Worm (Caenorhabditis elegans): ENCODE data around the gene C14B9.3.

Gene C14B9.3

ce11 chrIII:8108490-8108889, at the start of gene C14B9.3:
Gene C14B9.3 (plus strand): TSS chrIII:8108790.
- no peak for TF ChIP-seq nhr-232 (tag; optimal IDR thresholded peaks at IDR 0.05)
- no peak for TF ChIP-seq ttx-3 (tag; optimal IDR thresholded peaks at IDR 0.05)
- no peak for TF ChIP-seq ref-2 (tag; optimal IDR thresholded peaks at IDR 0.05)
- no peak for TF ChIP-seq fkh-6 (tag; optimal IDR thresholded peaks at IDR 0.05)
- TF ChIP-seq ceh-45 (GFP tag; IDR thresholded peaks at IDR 0.05): no peak
- TF ChIP-seq pha-4 (tag; optimal IDR thresholded peaks at IDR 0.05): no peak
- no peak for TF ChIP-seq lin-11 (tag; optimal IDR thresholded peaks at IDR 0.05)
- TF ChIP-seq lim-6 (tag; optimal IDR thresholded peaks at IDR 0.05): no peak
- TF ChIP-seq dve-1 (tag; optimal IDR thresholded peaks at IDR 0.05): no peak
- TF ChIP-seq ets-4 (tag; optimal IDR thresholded peaks at IDR 0.05): no peak
- TF ChIP-seq hlh-6 (tag; optimal IDR thresholded peaks at IDR 0.05): no peak
- no peak for TF ChIP-seq tbx-7 (tag; optimal IDR thresholded peaks at IDR 0.05)
- no peak for TF ChIP-seq elt-4 (tag; optimal IDR thresholded peaks at IDR 0.05)
- no peak for TF ChIP-seq odd-2 (tag; optimal IDR thresholded peaks at IDR 0.05)
- TF ChIP-seq hlh-8 (tag; optimal IDR thresholded peaks at IDR 0.05): no peak
- no peak for TF ChIP-seq rnt-1 (tag; optimal IDR thresholded peaks at IDR 0.05)

- no peak for TF ChIP-seq hlh-6 (tag; optimal IDR thresholded peaks at IDR 0.05)
- TF ChIP-seq ceh-48 (tag; optimal IDR thresholded peaks at IDR 0.05): no peak
- TF ChIP-seq pat-9 (tag; optimal IDR thresholded peaks at IDR 0.05): no peak
- no peak for TF ChIP-seq nhr-11 (tag; optimal IDR thresholded peaks at IDR 0.05)
- TF ChIP-seq hlh-13 (GFP tag; optimal IDR thresholded peaks at IDR 0.05): no peak
- TF ChIP-seq tbx-2 (tag; optimal IDR thresholded peaks at IDR 0.05): no peak
- TF ChIP-seq hlh-15 (tag; optimal IDR thresholded peaks at IDR 0.05): no peak
- TF ChIP-seq elt-4 (tag; optimal IDR thresholded peaks at IDR 0.05): no peak
- TF ChIP-seq ets-4 (tag; optimal IDR thresholded peaks at IDR 0.05): no peak
- no peak for TF ChIP-seq mec-3 (tag; optimal IDR thresholded peaks at IDR 0.05; ENCODE audit: borderline replicate concordance)
- no peak for TF ChIP-seq unc-42 (tag; optimal IDR thresholded peaks at IDR 0.05)
- TF ChIP-seq sox-2 (GFP tag; IDR thresholded peaks at IDR 0.05): no peak
- TF ChIP-seq pros-1 (tag; optimal IDR thresholded peaks at IDR 0.05): no peak
- no peak for TF ChIP-seq hlh-8 (tag; optimal IDR thresholded peaks at IDR 0.05)
- no peak for TF ChIP-seq ceh-14 (tag; optimal IDR thresholded peaks at IDR 0.05)
- no peak for TF ChIP-seq ceh-30 (tag; optimal IDR thresholded peaks at IDR 0.05)
- no peak for TF ChIP-seq ceh-19 (GFP tag; optimal IDR thresholded peaks at IDR 0.05)
- no peak for TF ChIP-seq unc-86 (tag; optimal IDR thresholded peaks at IDR 0.05)
- TF ChIP-seq pqm-1 (tag; optimal IDR thresholded peaks at IDR 0.05): no peak
- TF ChIP-seq ahr-1 (tag; optimal IDR thresholded peaks at IDR 0.05): no peak
These were observed 47.5 kb upstream of the C14B9.3 start for ce11 chrIII:8061114-8061513.

- TF ChIP-seq hlh-13 (GFP tag; optimal IDR thresholded peaks at IDR 0.05): no peak
- no peak for TF ChIP-seq tbx-2 (tag; optimal IDR thresholded peaks at IDR 0.05)
- no peak for TF ChIP-seq ttx-3 (tag; optimal IDR thresholded peaks at IDR 0.05)
- TF ChIP-seq unc-3 (GFP tag; conservative IDR thresholded peaks at IDR 0.05): no peak
- TF ChIP-seq unc-3 (tag; optimal IDR thresholded peaks at IDR 0.05): no peak
- no peak for TF ChIP-seq eyg-1 (tag; optimal IDR thresholded peaks at IDR 0.05)
- TF ChIP-seq mec-3 (tag; optimal IDR thresholded peaks at IDR 0.05; ENCODE audit: borderline replicate concordance): no peak
- TF ChIP-seq ceh-24 (tag; optimal IDR thresholded peaks at IDR 0.05): no peak
- no peak for TF ChIP-seq elt-4 (tag; optimal IDR thresholded peaks at IDR 0.05)
- TF ChIP-seq ceh-14 (tag; optimal IDR thresholded peaks at IDR 0.05): no peak
- TF ChIP-seq ets-4 (tag; optimal IDR thresholded peaks at IDR 0.05): no peak
- TF ChIP-seq ceh-34 (tag; optimal IDR thresholded peaks at IDR 0.05): no peak
- TF ChIP-seq elt-2 (tag; optimal IDR thresholded peaks at IDR 0.05): no peak
- no peak for TF ChIP-seq ceh-9 (tag; optimal IDR thresholded peaks at IDR 0.05)
These were observed 44.9 kb upstream of the C14B9.3 start for ce11 chrIII:8063659-8064058.

ce11 chrIII:8065101-8065500, 43.5 kb upstream of the C14B9.3 start:
- TF ChIP-seq nfya-1 (tag; optimal IDR thresholded peaks at IDR 0.05): peak; percentile 90
- TF ChIP-seq fax-1 (tag; optimal IDR thresholded peaks at IDR 0.05): no peak

Measured in whole organism, late embryonic.